Comparison of ENCODE assay signal across 2 worm cellular contexts in the genomic region with DNA sequence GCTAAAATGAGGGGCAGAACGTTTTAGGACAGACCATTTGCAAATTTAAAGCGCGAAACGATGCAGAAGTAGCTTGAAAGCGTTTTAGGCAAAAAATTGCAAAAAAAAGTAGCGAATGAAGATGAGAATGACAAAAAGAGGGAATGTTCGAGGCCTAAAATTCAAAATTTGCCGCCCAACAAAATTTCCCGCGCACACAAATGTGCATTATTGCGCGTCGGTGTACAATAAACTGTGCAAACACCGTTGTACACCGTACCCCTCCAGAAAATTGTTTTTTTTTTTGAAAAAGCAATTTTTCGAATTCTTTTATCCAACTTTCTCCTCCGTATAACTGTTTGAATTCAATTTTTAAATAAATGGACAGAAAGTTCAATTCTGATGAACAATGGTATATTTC.
A peak's percentile ranks its signal among the peaks of the same experiment; 100 is the strongest.
TF ChIP-seq lines count a peak whose summit lies in the region.

TSS of gene snpc-3.4 (plus strand) at position 237 of the 400 bp plus-strand sequence.

TF ChIP-seq in whole organism, L2 larva, 48 proteins besides CTCF, POLR2A, EP300 and RAD21 (continued from another document):
- TF ChIP-seq elt-3 (tag; optimal IDR thresholded peaks at IDR 0.05; lab: Kevin White, UChicago) (no peak), dmd-4 (tag; optimal IDR thresholded peaks at IDR 0.05; lab: Kevin White, UChicago) (no peak), mdl-1 (tag; optimal IDR thresholded peaks at IDR 0.05; lab: Kevin White, UChicago) (no peak), ztf-4 (tag; optimal IDR thresholded peaks at IDR 0.05; lab: Kevin White, UChicago) (no peak), skn-1 (tag; optimal IDR thresholded peaks at IDR 0.05; lab: Kevin White, UChicago) (no peak), snpc-4 (tag; optimal IDR thresholded peaks at IDR 0.05; lab: Kevin White, UChicago) (no peak), lsy-2 (tag; optimal IDR thresholded peaks at IDR 0.05; lab: Kevin White, UChicago) (peak; percentile 93 to 99), ceh-16 (tag; optimal IDR thresholded peaks at IDR 0.05; lab: Kevin White, UChicago) (no peak), egl-27 (tag; optimal IDR thresholded peaks at IDR 0.05; lab: Kevin White, UChicago) (no peak), aly-2 (tag; optimal IDR thresholded peaks at IDR 0.05; lab: Kevin White, UChicago) (no peak), sma-9 (GFP tag; optimal IDR thresholded peaks at IDR 0.05; lab: Kevin White, UChicago) (peak; percentile 24), sma-9 (tag; optimal IDR thresholded peaks at IDR 0.05; lab: Kevin White, UChicago) (no peak), nhr-6 (tag; optimal IDR thresholded peaks at IDR 0.05; lab: Kevin White, UChicago) (peak; percentile 10), lin-13 (GFP tag; optimal IDR thresholded peaks at IDR 0.05; lab: Kevin White, UChicago) (peak; percentile 74), nhr-21 (tag; optimal IDR thresholded peaks at IDR 0.05; lab: Kevin White, UChicago) (peak; percentile 37), nhr-237 (tag; optimal IDR thresholded peaks at IDR 0.05; lab: Kevin White, UChicago) (no peak), crh-2 (tag; optimal IDR thresholded peaks at IDR 0.05; lab: Kevin White, UChicago) (peak; percentile 80), nhr-77 (tag; optimal IDR thresholded peaks at IDR 0.05; lab: Kevin White, UChicago) (no peak), F13H6.1 (tag; optimal IDR thresholded peaks at IDR 0.05; lab: Kevin White, UChicago) (peak; percentile 17), nhr-129 (tag; optimal IDR thresholded peaks at IDR 0.05; lab: Kevin White, UChicago) (peak; percentile 72), unc-39 (tag; optimal IDR thresholded peaks at IDR 0.05; lab: Kevin White, UChicago) (no peak), gmeb-1 (tag; optimal IDR thresholded peaks at IDR 0.05; lab: Kevin White, UChicago) (peak; percentile 80), ZK546.5 (tag; optimal IDR thresholded peaks at IDR 0.05; lab: Kevin White, UChicago) (no peak), mab-5 (tag; optimal IDR thresholded peaks at IDR 0.05; lab: Kevin White, UChicago) (peak; percentile 47), zag-1 (tag; optimal IDR thresholded peaks at IDR 0.05; lab: Kevin White, UChicago) (no peak), sem-4 (tag; optimal IDR thresholded peaks at IDR 0.05; lab: Kevin White, UChicago) (peak; percentile 61)

TF ChIP-seq in whole organism, L4 larva, 104 proteins besides CTCF, POLR2A, EP300 and RAD21 (continued from another document):
- peak; percentile 52 for TF ChIP-seq dve-1 (tag; optimal IDR thresholded peaks at IDR 0.05; lab: Kevin White, UChicago; ENCODE audit: insufficient read depth)
- no peak for TF ChIP-seq unc-39 (tag; optimal IDR thresholded peaks at IDR 0.05; lab: Kevin White, UChicago)
- peak; percentile 59 for TF ChIP-seq mep-1 (tag; optimal IDR thresholded peaks at IDR 0.05; lab: Kevin White, UChicago)
- peak; percentile 91 for TF ChIP-seq dpl-1 (GFP tag; optimal IDR thresholded peaks at IDR 0.05; lab: Kevin White, UChicago)
- peak; percentile 83 to 98 for TF ChIP-seq lsy-2 (tag; optimal IDR thresholded peaks at IDR 0.05; lab: Kevin White, UChicago)
- no peak for TF ChIP-seq ZK546.5 (tag; optimal IDR thresholded peaks at IDR 0.05; lab: Kevin White, UChicago)
- TF ChIP-seq nhr-41 (GFP tag; IDR thresholded peaks at IDR 0.05; lab: Robert Waterston, UW) = no peak
- TF ChIP-seq ctbp-1 (GFP tag; IDR thresholded peaks at IDR 0.05; lab: Robert Waterston, UW) = 0 out of 2 replicates have a peak, but pooled peaks have one; percentile 48
- TF ChIP-seq nhr-42 (GFP tag; IDR thresholded peaks at IDR 0.05; lab: Robert Waterston, UW) = no peak
- no peak for TF ChIP-seq spr-1 (tag; optimal IDR thresholded peaks at IDR 0.05; lab: Kevin White, UChicago)
- TF ChIP-seq lir-3 (tag; optimal IDR thresholded peaks at IDR 0.05; lab: Kevin White, UChicago) = no peak
- no peak for TF ChIP-seq snpc-4 (tag; optimal IDR thresholded peaks at IDR 0.05; lab: Kevin White, UChicago)
- no peak for TF ChIP-seq nhr-11 (tag; optimal IDR thresholded peaks at IDR 0.05; lab: Kevin White, UChicago)
- TF ChIP-seq jun-1 (tag; optimal IDR thresholded peaks at IDR 0.05; lab: Kevin White, UChicago) = no peak
- peak; percentile 60 for TF ChIP-seq hlh-30 (tag; optimal IDR thresholded peaks at IDR 0.05; lab: Kevin White, UChicago; ENCODE audit: insufficient read depth)
- TF ChIP-seq cey-2 (tag; optimal IDR thresholded peaks at IDR 0.05; lab: Kevin White, UChicago; ENCODE audit: borderline replicate concordance, insufficient read depth) = no peak
- peak; percentile 75 for TF ChIP-seq Y48G9A.11 (GFP tag; IDR thresholded peaks at IDR 0.05; lab: Robert Waterston, UW)
- TF ChIP-seq ceh-62 (tag; optimal IDR thresholded peaks at IDR 0.05; lab: Kevin White, UChicago) = no peak
- TF ChIP-seq attf-4 (tag; optimal IDR thresholded peaks at IDR 0.05; lab: Kevin White, UChicago) = no peak
- TF ChIP-seq ama-1 (optimal IDR thresholded peaks at IDR 0.05; lab: Kevin White, UChicago) = peak; percentile 12
- TF ChIP-seq fkh-10 (GFP tag; optimal IDR thresholded peaks at IDR 0.05; lab: Kevin White, UChicago) = no peak
- peak; percentile 80 for TF ChIP-seq lin-38 (GFP tag; IDR thresholded peaks at IDR 0.05; lab: Robert Waterston, UW)
- TF ChIP-seq egl-27 (tag; optimal IDR thresholded peaks at IDR 0.05; lab: Kevin White, UChicago) = no peak
- TF ChIP-seq php-3 (GFP tag; IDR thresholded peaks at IDR 0.05; lab: Robert Waterston, UW) = no peak
- TF ChIP-seq egl-43 (GFP tag; IDR thresholded peaks at IDR 0.05; lab: Robert Waterston, UW) = no peak
- TF ChIP-seq mdl-1 (tag; optimal IDR thresholded peaks at IDR 0.05; lab: Kevin White, UChicago) = no peak
- TF ChIP-seq mxl-2 (GFP tag; conservative IDR thresholded peaks at IDR 0.05; lab: Robert Waterston, UW) = no peak
- no peak for TF ChIP-seq nhr-10 (tag; optimal IDR thresholded peaks at IDR 0.05; lab: Kevin White, UChicago)
- no peak for TF ChIP-seq pha-4 (GFP tag; IDR thresholded peaks at IDR 0.05; lab: Robert Waterston, UW)
- TF ChIP-seq pha-4 (tag; optimal IDR thresholded peaks at IDR 0.05; lab: Kevin White, UChicago) = peak; percentile 36
- no peak for TF ChIP-seq zfp-3 (GFP tag; conservative IDR thresholded peaks at IDR 0.05; lab: Robert Waterston, UW)
- peak; percentile 83 for TF ChIP-seq unc-130 (GFP tag; optimal IDR thresholded peaks at IDR 0.05; lab: Kevin White, UChicago)
- TF ChIP-seq mxl-3 (GFP tag; optimal IDR thresholded peaks at IDR 0.05; lab: Kevin White, UChicago) = peak; percentile 2
- no peak for TF ChIP-seq nhr-102 (tag; optimal IDR thresholded peaks at IDR 0.05; lab: Kevin White, UChicago)
- TF ChIP-seq madf-5 (GFP tag; IDR thresholded peaks at IDR 0.05; lab: Robert Waterston, UW) = no peak
- TF ChIP-seq mes-2 (tag; optimal IDR thresholded peaks at IDR 0.05; lab: Kevin White, UChicago; ENCODE audit: poor library complexity, severe bottlenecking) = peak; percentile 71
- peak; percentile 39 for TF ChIP-seq lin-13 (GFP tag; optimal IDR thresholded peaks at IDR 0.05; lab: Kevin White, UChicago)
- TF ChIP-seq dmd-8 (GFP tag; IDR thresholded peaks at IDR 0.05; lab: Robert Waterston, UW) = no peak
- TF ChIP-seq duxl-1 (tag; optimal IDR thresholded peaks at IDR 0.05; lab: Kevin White, UChicago; ENCODE audit: poor library complexity) = no peak
- TF ChIP-seq zip-11 (GFP tag; IDR thresholded peaks at IDR 0.05; lab: Robert Waterston, UW) = no peak
- no peak for TF ChIP-seq vab-7 (GFP tag; IDR thresholded peaks at IDR 0.05; lab: Robert Waterston, UW)
- TF ChIP-seq hmg-1.1 (GFP tag; IDR thresholded peaks at IDR 0.05; lab: Robert Waterston, UW) = 0 out of 2 replicates have a peak, but pooled peaks have one; percentile 64
- no peak for TF ChIP-seq nhr-237 (tag; optimal IDR thresholded peaks at IDR 0.05; lab: Kevin White, UChicago)
- peak; percentile 44; the same call in 1 of the 2 replicates for TF ChIP-seq snpc-1.2 (GFP tag; IDR thresholded peaks at IDR 0.05; lab: Robert Waterston, UW)
- no peak for TF ChIP-seq T26A8.4 (GFP tag; IDR thresholded peaks at IDR 0.05; lab: Robert Waterston, UW)
- peak; percentile 42 for TF ChIP-seq T20F7.1 (GFP tag; optimal IDR thresholded peaks at IDR 0.05; lab: Kevin White, UChicago)
- TF ChIP-seq rbr-2 (tag; optimal IDR thresholded peaks at IDR 0.05; lab: Kevin White, UChicago) = peak; percentile 5
- peak; percentile 36 for TF ChIP-seq F49E8.2 (tag; optimal IDR thresholded peaks at IDR 0.05; lab: Kevin White, UChicago; ENCODE audit: borderline replicate concordance)
- peak; percentile 54 for TF ChIP-seq nhr-6 (tag; optimal IDR thresholded peaks at IDR 0.05; lab: Kevin White, UChicago)
- no peak for TF ChIP-seq ceh-32 (tag; optimal IDR thresholded peaks at IDR 0.05; lab: Kevin White, UChicago; ENCODE audit: poor library complexity)
- no peak for TF ChIP-seq nhr-48 (tag; optimal IDR thresholded peaks at IDR 0.05; lab: Kevin White, UChicago)
- no peak for TF ChIP-seq spr-3 (GFP tag; optimal IDR thresholded peaks at IDR 0.05; lab: Kevin White, UChicago)
- 0 out of 2 replicates have a peak, but pooled peaks have one; percentile 22 for TF ChIP-seq dmd-9 (GFP tag; IDR thresholded peaks at IDR 0.05; lab: Robert Waterston, UW)
- peak; percentile 42; the same call in 1 of the 2 replicates for TF ChIP-seq dmd-6 (GFP tag; IDR thresholded peaks at IDR 0.05; lab: Robert Waterston, UW)
